Worm (Caenorhabditis elegans): ENCODE data around the gene F57G4.10.
A peak's percentile ranks its signal among the peaks of the same experiment; 100 is the strongest.

Gene F57G4.10

ce11 chrV:17615609-17616008, 13.1 kb upstream of the F57G4.10 start, which contains the start of gene Y6G8.5:
Y6G8.5 (minus strand) TSS chrV:17615709.
- no peak for TF ChIP-seq let-607 (tag; optimal IDR thresholded peaks at IDR 0.05)

ce11 chrV:17616807-17617206, 11.9 kb upstream of the F57G4.10 start, which contains the start of gene Y6G8.6:
Y6G8.6 (minus strand) TSS chrV:17616904.
- TF ChIP-seq nhr-80 (tag; optimal IDR thresholded peaks at IDR 0.05) (peak; percentile 49), Y67H2A.10 (GFP tag; conservative IDR thresholded peaks at IDR 0.05) (no peak), F55B11.4 (tag; optimal IDR thresholded peaks at IDR 0.05; ENCODE audit: borderline replicate concordance, insufficient read depth) (no peak), lsy-27 (tag; optimal IDR thresholded peaks at IDR 0.05; ENCODE audit: borderline replicate concordance, insufficient read depth) (no peak), F22D6.2 (tag; optimal IDR thresholded peaks at IDR 0.05) (no peak), hlh-12 (tag; optimal IDR thresholded peaks at IDR 0.05) (no peak), C06A6.2 (GFP tag; conservative IDR thresholded peaks at IDR 0.05) (no peak)

- peak; percentile 90 for TF ChIP-seq hsf-1 (GFP tag; IDR thresholded peaks at IDR 0.05)
These were observed 10.5 kb upstream of the F57G4.10 start for ce11 chrV:17618189-17618588.

- peak; percentile 92 for TF ChIP-seq hsf-1 (GFP tag; IDR thresholded peaks at IDR 0.05)
These were observed 9.8 kb upstream of the F57G4.10 start for ce11 chrV:17618826-17619225.

- TF ChIP-seq attf-5 (GFP tag; optimal IDR thresholded peaks at IDR 0.05) = no peak
These were observed 8.4 kb upstream of the F57G4.10 start, which contains the start of gene Y6G8.8 for ce11 chrV:17620266-17620665. Y6G8.8 (plus strand) TSS chrV:17620566.

ce11 chrV:17623230-17623629, 5.4 kb upstream of the F57G4.10 start, which contains the start of gene F57G4.1:
F57G4.1 (plus strand) TSS chrV:17623530.
- TF ChIP-seq nhr-27 (tag; optimal IDR thresholded peaks at IDR 0.05) (no peak), F57C9.4 (tag; optimal IDR thresholded peaks at IDR 0.05) (no peak), rpc-1 (optimal IDR thresholded peaks at IDR 0.05) (no peak), rpc-1 (tag; optimal IDR thresholded peaks at IDR 0.05) (no peak), dox-1 (GFP tag; IDR thresholded peaks at IDR 0.05) (no peak), egl-44 (GFP tag; IDR thresholded peaks at IDR 0.05) (no peak), ceh-79 (tag; optimal IDR thresholded peaks at IDR 0.05) (no peak), hmg-1.2 (GFP tag; IDR thresholded peaks at IDR 0.05) (no peak), him-1 (tag; optimal IDR thresholded peaks at IDR 0.05) (no peak), ztf-3 (GFP tag; optimal IDR thresholded peaks at IDR 0.05) (no peak), B0261.1 (tag; optimal IDR thresholded peaks at IDR 0.05) (no peak), rcor-1 (GFP tag; IDR thresholded peaks at IDR 0.05) (no peak)

ce11 chrV:17624906-17625305, 3.8 kb upstream of the F57G4.10 start, which contains the start of gene F57G4.11:
F57G4.11 (plus strand) TSS chrV:17625206.
- no peak for TF ChIP-seq pbrm-1 (GFP tag; IDR thresholded peaks at IDR 0.05)
- no peak for TF ChIP-seq cebp-2 (GFP tag; IDR thresholded peaks at IDR 0.05)

ce11 chrV:17650427-17650826, 21.8 kb downstream of the F57G4.10 start, which contains the start of gene fbxa-192:
fbxa-192 (minus strand) TSS chrV:17650527.
- TF ChIP-seq ztf-26 (tag; optimal IDR thresholded peaks at IDR 0.05) (no peak), F55B11.4 (tag; optimal IDR thresholded peaks at IDR 0.05; ENCODE audit: borderline replicate concordance, insufficient read depth) (no peak)
